Fruit fly (Drosophila melanogaster) whole organism, embryonic: ENCODE data around the gene OtopLc.

Experiments
- Aef1 ChIP-seq: fragments of 200-800 bp; sonication (Bioruptor generic); IDR thresholded peaks from 3 replicates; pipeline ENCODE4 v1.3.6; 2022; ENCODE audit warnings: missing biosample characterization, missing genetic modification characterization
- Atf-2 ChIP-seq: fragments of 200-800 bp; sonication (Bioruptor generic); optimal IDR thresholded peaks from 2 replicates; lab custom pipeline; 2016; ENCODE audit warnings: missing biosample characterization, missing genetic modification characterization
- CG10462 ChIP-seq: fragments of 200-800 bp; sonication (Bioruptor generic); optimal IDR thresholded peaks from 2 replicates; lab custom pipeline; 2016; ENCODE audit warnings: missing biosample characterization, missing genetic modification characterization
- CG11695 ChIP-seq: fragments of 200-800 bp; sonication (Bioruptor generic); IDR thresholded peaks from 3 replicates; pipeline ENCODE4 v1.3.6; 2022; ENCODE audit warnings: missing biosample characterization, missing genetic modification characterization
- CG13296 ChIP-seq: fragments of 200-800 bp; sonication (Bioruptor generic); optimal IDR thresholded peaks from 3 replicates; lab custom pipeline; 2018; ENCODE audit warnings: missing biosample characterization, mild to moderate bottlenecking, missing genetic modification characterization
- CG14050 ChIP-seq: fragments of 200-800 bp; sonication (Bioruptor generic); IDR thresholded peaks from 3 replicates; pipeline ENCODE4 v1.3.6; 2022; ENCODE audit warnings: missing biosample characterization, missing genetic modification characterization
- CG15073 ChIP-seq: fragments of 200-800 bp; sonication (Bioruptor generic); optimal IDR thresholded peaks from 2 replicates; lab custom pipeline; 2016; ENCODE audit warnings: missing biosample characterization, missing genetic modification characterization
- CG15269 ChIP-seq: fragments of 200-800 bp; sonication (Bioruptor generic); optimal IDR thresholded peaks from 2 replicates; lab custom pipeline; 2018; ENCODE audit warnings: missing biosample characterization, mild to moderate bottlenecking, missing genetic modification characterization, moderate library complexity
- CG15479 ChIP-seq: fragments of 200-800 bp; sonication (Bioruptor generic); optimal IDR thresholded peaks from 3 replicates; lab custom pipeline; 2019; ENCODE audit warnings: missing biosample characterization, mild to moderate bottlenecking, missing genetic modification characterization, moderate library complexity
- CG3065 ChIP-seq: fragments of 200-800 bp; sonication (Bioruptor generic); optimal IDR thresholded peaks from 2 replicates; lab custom pipeline; 2016; ENCODE audit warnings: missing biosample characterization, missing genetic modification characterization
- CG31224 ChIP-seq: fragments of 200-800 bp; sonication (Bioruptor generic); IDR thresholded peaks from 2 replicates; pipeline ENCODE4 v1.3.6; 2022; ENCODE audit warnings: missing biosample characterization, missing genetic modification characterization
- CG32772 ChIP-seq: fragments of 200-800 bp; sonication (Bioruptor generic); IDR thresholded peaks from 2 replicates; pipeline ENCODE4 v1.3.6; 2022; ENCODE audit warnings: missing biosample characterization, missing genetic modification characterization
- CG34376 ChIP-seq: fragments of 200-800 bp; sonication (Bioruptor generic); optimal IDR thresholded peaks from 2 replicates; lab custom pipeline; 2018; ENCODE audit warnings: missing biosample characterization, mild to moderate bottlenecking, missing genetic modification characterization
- CG3995 ChIP-seq: fragments of 200-800 bp; sonication (Bioruptor generic); optimal IDR thresholded peaks from 3 replicates; lab custom pipeline; 2016; ENCODE audit warnings: missing biosample characterization, missing genetic modification characterization
- CG4707 ChIP-seq: fragments of 200-800 bp; sonication (Bioruptor generic); optimal IDR thresholded peaks from 2 replicates; lab custom pipeline; 2018; ENCODE audit warnings: missing biosample characterization, mild to moderate bottlenecking, missing genetic modification characterization, moderate library complexity
- CG6765 ChIP-seq: fragments of 200-800 bp; sonication (Bioruptor generic); optimal IDR thresholded peaks from 3 replicates; lab custom pipeline; 2017; ENCODE audit warnings: missing biosample characterization, mild to moderate bottlenecking, missing genetic modification characterization
- CG7357 ChIP-seq: fragments of 200-800 bp; sonication (Bioruptor generic); IDR thresholded peaks from 3 replicates; pipeline ENCODE4 v1.3.6; 2022; ENCODE audit warnings: missing biosample characterization, missing genetic modification characterization
- CG8765 ChIP-seq: fragments of 200-800 bp; sonication (Bioruptor generic); IDR thresholded peaks from 2 replicates; pipeline ENCODE4 v1.3.6; 2022; ENCODE audit warnings: missing biosample characterization, missing genetic modification characterization
- CG8944 ChIP-seq: fragments of 200-800 bp; sonication (Bioruptor generic); optimal IDR thresholded peaks from 3 replicates; lab custom pipeline; 2016; ENCODE audit warnings: missing biosample characterization, missing genetic modification characterization
- Chrac-16 ChIP-seq: fragments of 200-800 bp; sonication (Bioruptor generic); optimal IDR thresholded peaks from 3 replicates; lab custom pipeline; 2016; ENCODE audit warnings: missing biosample characterization, missing genetic modification characterization
- Dek ChIP-seq: fragments of 200-800 bp; sonication (Bioruptor generic); optimal IDR thresholded peaks from 3 replicates; lab custom pipeline; 2019; ENCODE audit warnings: missing biosample characterization, mild to moderate bottlenecking, missing genetic modification characterization, moderate library complexity
- Eip74EF ChIP-seq, 2 experiments: fragments of 200-800 bp in 1 of 2; fragments of >200 bp in 1 of 2; sonication (Bioruptor generic) in 1 of 2; optimal IDR thresholded peaks; 2 replicates each; lab custom pipeline; 2017 to 2019; ENCODE audit warnings: missing biosample characterization in 2 of 2, missing genetic modification characterization in 2 of 2, mild to moderate bottlenecking in 1 of 2, moderate library complexity in 1 of 2
- Hand ChIP-seq: fragments of 200-800 bp; sonication (Bioruptor generic); optimal IDR thresholded peaks from 2 replicates; lab custom pipeline; 2017; ENCODE audit warnings: mild to moderate bottlenecking, missing biosample characterization, missing genetic modification reagents, missing genetic modification characterization
- Hmx ChIP-seq: fragments of 200-800 bp; sonication (Bioruptor generic); optimal IDR thresholded peaks from 2 replicates; lab custom pipeline; 2016; ENCODE audit warnings: missing biosample characterization, missing genetic modification characterization
- Lim3 ChIP-seq: fragments of 200-800 bp; sonication (Bioruptor generic); IDR thresholded peaks from 2 replicates; pipeline ENCODE4 v1.3.6; 2022; ENCODE audit warnings: missing biosample characterization, missing genetic modification characterization
- MBD-R2 ChIP-seq: fragments of 200-800 bp; sonication (Bioruptor generic); IDR thresholded peaks from 2 replicates; pipeline ENCODE4 v1.3.6; 2022; ENCODE audit warnings: missing biosample characterization, missing genetic modification characterization
- MESR4 ChIP-seq: fragments of 200-800 bp; sonication (Bioruptor generic); optimal IDR thresholded peaks from 2 replicates; lab custom pipeline; 2018; ENCODE audit warnings: missing biosample characterization, mild to moderate bottlenecking, missing genetic modification characterization, moderate library complexity
- Mes4 ChIP-seq: fragments of 200-800 bp; sonication (Bioruptor generic); optimal IDR thresholded peaks from 2 replicates; lab custom pipeline; 2016; ENCODE audit warnings: missing biosample characterization, missing genetic modification characterization
- Oaz ChIP-seq: fragments of 200-800 bp; sonication (Bioruptor generic); IDR thresholded peaks from 2 replicates; pipeline ENCODE4 v1.3.6; 2022; ENCODE audit warnings: missing biosample characterization, missing genetic modification characterization
- Sin3A ChIP-seq: fragments of >200 bp; optimal IDR thresholded peaks from 2 replicates; lab custom pipeline; 2018
- Sox100B ChIP-seq: fragments of 200-800 bp; sonication (Bioruptor generic); optimal IDR thresholded peaks from 3 replicates; lab custom pipeline; 2018; ENCODE audit warnings: missing biosample characterization, mild to moderate bottlenecking, missing genetic modification characterization
- al ChIP-seq: fragments of 200-800 bp; sonication (Bioruptor generic); IDR thresholded peaks from 2 replicates; pipeline ENCODE4 v1.3.6; 2022; ENCODE audit warnings: missing biosample characterization, missing genetic modification characterization
- ase ChIP-seq: fragments of 200-800 bp; sonication (Bioruptor generic); IDR thresholded peaks from 3 replicates; pipeline ENCODE4 v1.3.6; 2022; ENCODE audit warnings: missing biosample characterization, missing genetic modification characterization
- croc ChIP-seq: fragments of 200-800 bp; sonication (Bioruptor generic); conservative IDR thresholded peaks from 3 replicates; pipeline ENCODE4 v1.3.6; 2022; ENCODE audit warnings: missing biosample characterization, missing genetic modification characterization
- disco-r ChIP-seq: fragments of 200-800 bp; sonication (Bioruptor generic); optimal IDR thresholded peaks from 2 replicates; lab custom pipeline; 2016; ENCODE audit warnings: missing biosample characterization, missing genetic modification characterization
- dpn ChIP-seq, 2 experiments: fragments of 200-800 bp; sonication (Bioruptor generic); optimal IDR thresholded peaks; 3 replicates each; lab custom pipeline; 2016; ENCODE audit warnings: missing biosample characterization in 2 of 2, missing genetic modification characterization in 2 of 2
- fru ChIP-seq: fragments of >200 bp; optimal IDR thresholded peaks from 2 replicates; lab custom pipeline; 2017
- gt ChIP-seq: fragments of 200-800 bp; sonication (Bioruptor generic); IDR thresholded peaks from 2 replicates; pipeline ENCODE4 v1.3.6; 2022; ENCODE audit warnings: missing biosample characterization, missing genetic modification characterization
- hbn ChIP-seq: fragments of 200-800 bp; sonication (Bioruptor generic); IDR thresholded peaks from 2 replicates; pipeline ENCODE4 v1.3.6; 2022; ENCODE audit warnings: missing biosample characterization, missing genetic modification characterization; ENCODE audit not compliant: partially characterized antibody
- hkb ChIP-seq, 2 experiments: fragments of 200-800 bp in 1 of 2; fragments of >200 bp in 1 of 2; sonication (Bioruptor generic) in 1 of 2; IDR thresholded peaks in 1 of 2; optimal IDR thresholded peaks in 1 of 2; 2 replicates each; pipeline versions ENCODE4 v1.3.6 to Lab custom; 2017 to 2022; ENCODE audit warnings: missing biosample characterization in 1 of 2, missing genetic modification characterization in 1 of 2
- jumu ChIP-seq: fragments of 200-800 bp; sonication (Bioruptor generic); optimal IDR thresholded peaks from 3 replicates; lab custom pipeline; 2016; ENCODE audit warnings: missing biosample characterization, missing genetic modification characterization
- kah ChIP-seq: fragments of 200-800 bp; sonication (Bioruptor generic); optimal IDR thresholded peaks from 2 replicates; lab custom pipeline; 2018; ENCODE audit warnings: missing biosample characterization, mild to moderate bottlenecking, missing genetic modification characterization
- lilli ChIP-seq: fragments of 200-800 bp; sonication (Bioruptor generic); optimal IDR thresholded peaks from 3 replicates; lab custom pipeline; 2016; ENCODE audit warnings: missing biosample characterization, missing genetic modification characterization
- lmd ChIP-seq: fragments of 200-800 bp; sonication (Bioruptor generic); IDR thresholded peaks from 2 replicates; pipeline ENCODE4 v1.3.6; 2022; ENCODE audit warnings: missing biosample characterization, missing genetic modification characterization
- nmo ChIP-seq: fragments of 200-800 bp; sonication (Bioruptor generic); optimal IDR thresholded peaks from 2 replicates; lab custom pipeline; 2018; ENCODE audit warnings: missing biosample characterization, mild to moderate bottlenecking, missing genetic modification characterization, moderate library complexity
- pros ChIP-seq: fragments of 200-800 bp; sonication (Bioruptor generic); optimal IDR thresholded peaks from 3 replicates; lab custom pipeline; 2019; ENCODE audit warnings: missing biosample characterization, mild to moderate bottlenecking, missing genetic modification characterization, moderate library complexity
- pzg ChIP-seq: fragments of 200-800 bp; sonication (Bioruptor generic); optimal IDR thresholded peaks from 3 replicates; lab custom pipeline; 2018; ENCODE audit warnings: missing biosample characterization, mild to moderate bottlenecking, missing genetic modification characterization, moderate library complexity
- ranshi ChIP-seq: fragments of 200-800 bp; sonication (Bioruptor generic); IDR thresholded peaks from 2 replicates; pipeline ENCODE4 v1.3.6; 2022; ENCODE audit warnings: missing biosample characterization, missing genetic modification characterization
- rib ChIP-seq: fragments of 200-800 bp; sonication (Bioruptor generic); IDR thresholded peaks from 2 replicates; pipeline ENCODE4 v1.3.6; 2022; ENCODE audit warnings: missing biosample characterization, missing genetic modification characterization
- sens-2 ChIP-seq: fragments of 200-800 bp; sonication (Bioruptor generic); IDR thresholded peaks from 2 replicates; pipeline ENCODE4 v1.3.6; 2022; ENCODE audit warnings: missing biosample characterization, missing genetic modification characterization
- twi ChIP-seq: fragments of 200-800 bp; optimal IDR thresholded peaks from 2 replicates; lab custom pipeline; 2019; ENCODE audit warnings: missing biosample characterization, mild to moderate bottlenecking, missing genetic modification characterization, moderate library complexity
- zf30C ChIP-seq: fragments of 200-800 bp; sonication (Bioruptor generic); optimal IDR thresholded peaks from 3 replicates; lab custom pipeline; 2018; ENCODE audit warnings: missing biosample characterization, mild to moderate bottlenecking, missing genetic modification characterization

The OtopLc gene

dm6 chrX:5705899-5706312 lies 43.2 kb upstream of the OtopLc start (continued):
- TF ChIP-seq twi (tag; lab: Kevin White, UChicago) (no peak), pzg (peak; percentile 5), lmd (GFP tag; lab: Robert Waterston, UW) (peak; percentile 92), ase (peak; percentile 88), CG14050 (peak; percentile 74), disco-r (GFP tag; lab: Kevin White, UChicago) (peak; percentile 30), hkb (optimal IDR thresholded peaks at IDR 0.05; lab: Kevin White, UChicago) (no peak), hkb (GFP tag; IDR thresholded peaks at IDR 0.05; lab: Robert Waterston, UW) (peak; percentile 92), CG32772 (GFP tag; lab: Robert Waterston, UW) (peak; percentile 90), Sin3A (lab: Kevin White, UChicago) (no peak), CG11695 (GFP tag; lab: Robert Waterston, UW) (peak; percentile 90), CG3065 (GFP tag; lab: Kevin White, UChicago) (no peak), al (peak; percentile 93), CG3995 (GFP tag; lab: Kevin White, UChicago) (no peak), CG15073 (no peak), CG31224 (GFP tag; lab: Robert Waterston, UW) (peak; percentile 87), CG13296 (GFP tag; lab: Kevin White, UChicago) (peak; percentile 80), dpn (GFP tag; optimal IDR thresholded peaks at IDR 0.05; lab: Kevin White, UChicago) (peak; percentile 79 to 82), hbn (GFP tag; lab: Robert Waterston, UW) (no peak), gt (peak; percentile 53), nmo (GFP tag; lab: Kevin White, UChicago) (peak; percentile 79), CG8765 (GFP tag; lab: Robert Waterston, UW) (peak; percentile 47), MESR4 (GFP tag; lab: Kevin White, UChicago) (no peak), MBD-R2 (peak; percentile 79), croc (GFP tag; lab: Robert Waterston, UW) (peak; percentile 77; the same call in 2 of the 3 replicates), zf30C (GFP tag; lab: Kevin White, UChicago) (peak; percentile 40), sens-2 (GFP tag; lab: Robert Waterston, UW) (peak; percentile 42; the same call in 1 of the 2 replicates), rib (peak; percentile 90), CG6765 (GFP tag; lab: Kevin White, UChicago) (peak; percentile 68), Dek (peak; percentile 85), CG10462 (GFP tag; lab: Kevin White, UChicago) (peak; percentile 28), kah (GFP tag; lab: Kevin White, UChicago) (peak; percentile 73), CG34376 (peak; percentile 50), lilli (GFP tag; lab: Kevin White, UChicago) (peak; percentile 76), CG4707 (no peak), CG15479 (GFP tag; lab: Kevin White, UChicago) (no peak), Lim3 (GFP tag; lab: Robert Waterston, UW) (peak; percentile 57; the same call in 1 of the 2 replicates), pros (GFP tag; lab: Kevin White, UChicago) (no peak), Sox100B (GFP tag; lab: Kevin White, UChicago) (peak; percentile 79), Chrac-16 (GFP tag; lab: Kevin White, UChicago) (peak; percentile 64), CG15269 (tag; lab: Kevin White, UChicago) (peak; percentile 84), CG8944 (GFP tag; lab: Kevin White, UChicago) (peak; percentile 44), ranshi (GFP tag; lab: Robert Waterston, UW) (peak; percentile 90), Aef1 (GFP tag; lab: Robert Waterston, UW) (peak; percentile 90), CG7357 (peak; percentile 86), fru (lab: Kevin White, UChicago) (no peak), Mes4 (GFP tag; lab: Kevin White, UChicago) (no peak), Eip74EF (GFP tag; optimal IDR thresholded peaks at IDR 0.05; lab: Kevin White, UChicago) (peak in 1 of 2 experiments; percentile 72), Oaz (peak; percentile 84), jumu (peak; percentile 68), Hand (peak; percentile 54), Atf-2 (no peak), Hmx (GFP tag; lab: Kevin White, UChicago) (peak; percentile 41)
